Fruit fly (Drosophila melanogaster) whole organism, embryonic: ENCODE measurements around the gene Art3.

Experiments used
- ATbp ChIP-seq: fragments of 200-800 bp; sonication (Bioruptor generic); optimal IDR thresholded peaks from 2 replicates; lab custom pipeline; 2017; ENCODE audit warnings: missing biosample characterization, mild to moderate bottlenecking, missing genetic modification characterization, missing genetic modification reagents
- BEAF-32 ChIP-seq: fragments of 200-800 bp; sonication (Bioruptor generic); optimal IDR thresholded peaks from 3 replicates; lab custom pipeline; 2017; ENCODE audit warnings: missing biosample characterization, missing genetic modification characterization, mild to moderate bottlenecking, moderate library complexity, missing genetic modification reagents
- CG11723 ChIP-seq: fragments of 200-800 bp; sonication (Bioruptor generic); optimal IDR thresholded peaks from 2 replicates; lab custom pipeline; 2017; ENCODE audit warnings: missing biosample characterization, mild to moderate bottlenecking, missing genetic modification characterization
- CG13296 ChIP-seq: fragments of 200-800 bp; sonication (Bioruptor generic); optimal IDR thresholded peaks from 3 replicates; lab custom pipeline; 2018; ENCODE audit warnings: missing biosample characterization, mild to moderate bottlenecking, missing genetic modification characterization
- CG13775 ChIP-seq: fragments of 200-800 bp; sonication (Bioruptor generic); optimal IDR thresholded peaks from 3 replicates; lab custom pipeline; 2017; ENCODE audit warnings: missing biosample characterization, mild to moderate bottlenecking, missing genetic modification characterization
- CG14860 ChIP-seq: fragments of 200-800 bp; sonication (Bioruptor generic); IDR thresholded peaks from 3 replicates; pipeline ENCODE4 v1.3.6; 2022; ENCODE audit warnings: missing biosample characterization, missing genetic modification characterization; ENCODE audit not compliant: partially characterized antibody
- CG16813 ChIP-seq: fragments of 200-800 bp; sonication (Bioruptor generic); IDR thresholded peaks from 3 replicates; pipeline ENCODE4 v1.3.6; 2022; ENCODE audit warnings: missing biosample characterization, missing genetic modification characterization; ENCODE audit not compliant: partially characterized antibody
- CG17361 ChIP-seq: fragments of 200-800 bp; sonication (Bioruptor generic); IDR thresholded peaks from 3 replicates; pipeline ENCODE4 v1.3.6; 2022; ENCODE audit warnings: missing biosample characterization, missing genetic modification characterization
- CG17568 ChIP-seq: fragments of 200-800 bp; sonication (Bioruptor generic); optimal IDR thresholded peaks from 2 replicates; lab custom pipeline; 2018; ENCODE audit warnings: missing biosample characterization, mild to moderate bottlenecking, missing genetic modification characterization, moderate library complexity
- CG18476 ChIP-seq: fragments of 200-800 bp; sonication (Bioruptor generic); optimal IDR thresholded peaks from 2 replicates; lab custom pipeline; 2016; ENCODE audit warnings: missing biosample characterization, mild to moderate bottlenecking, missing genetic modification characterization
- CG18619 ChIP-seq: fragments of 200-800 bp; sonication (Bioruptor generic); optimal IDR thresholded peaks from 3 replicates; lab custom pipeline; 2017; ENCODE audit warnings: missing biosample characterization, mild to moderate bottlenecking, missing genetic modification characterization
- CG34224 ChIP-seq: fragments of 200-800 bp; sonication (Bioruptor generic); IDR thresholded peaks from 3 replicates; pipeline ENCODE4 v1.3.6; 2022; ENCODE audit warnings: missing biosample characterization, missing genetic modification characterization; ENCODE audit not compliant: partially characterized antibody
- CG34422 ChIP-seq: fragments of 200-800 bp; sonication (Bioruptor generic); IDR thresholded peaks from 3 replicates; pipeline ENCODE4 v1.3.6; 2022; ENCODE audit warnings: missing biosample characterization, missing genetic modification characterization
- CG4617 ChIP-seq: fragments of 200-800 bp; sonication (Bioruptor generic); optimal IDR thresholded peaks from 3 replicates; lab custom pipeline; 2016; ENCODE audit warnings: missing biosample characterization, missing genetic modification characterization, borderline replicate concordance
- CG7928 ChIP-seq: fragments of 200-800 bp; sonication (Bioruptor generic); optimal IDR thresholded peaks from 2 replicates; lab custom pipeline; 2017; ENCODE audit warnings: missing biosample characterization, mild to moderate bottlenecking, missing genetic modification characterization
- CG7963 ChIP-seq: fragments of 200-800 bp; sonication (Bioruptor generic); IDR thresholded peaks from 3 replicates; pipeline ENCODE4 v1.3.6; 2022; ENCODE audit warnings: missing biosample characterization, missing genetic modification characterization; ENCODE audit not compliant: partially characterized antibody
- CG8290 ChIP-seq, 3 experiments: fragments of 200-800 bp; sonication (Bioruptor generic); optimal IDR thresholded peaks; 2 replicates each; lab custom pipeline; 2016 to 2019; ENCODE audit warnings: missing biosample characterization in 3 of 3, missing genetic modification characterization in 3 of 3, mild to moderate bottlenecking in 2 of 3, moderate library complexity in 1 of 3
- CG9727 ChIP-seq: fragments of 200-800 bp; sonication (Bioruptor generic); optimal IDR thresholded peaks from 3 replicates; lab custom pipeline; 2017; ENCODE audit warnings: missing biosample characterization, mild to moderate bottlenecking, missing genetic modification characterization
- CG9797 ChIP-seq: fragments of 200-800 bp; sonication (Bioruptor generic); optimal IDR thresholded peaks from 3 replicates; lab custom pipeline; 2018; ENCODE audit warnings: missing biosample characterization, mild to moderate bottlenecking, missing genetic modification characterization
- CG9932 ChIP-seq: fragments of 200-800 bp; sonication (Bioruptor generic); IDR thresholded peaks from 2 replicates; pipeline ENCODE4 v1.3.6; 2022; ENCODE audit warnings: missing biosample characterization, missing genetic modification characterization
- D19B ChIP-seq: fragments of 200-800 bp; sonication (Bioruptor generic); optimal IDR thresholded peaks from 2 replicates; lab custom pipeline; 2017; ENCODE audit warnings: missing biosample characterization, mild to moderate bottlenecking, missing genetic modification characterization
- Dll ChIP-seq: fragments of 200-800 bp; sonication (Bioruptor generic); IDR thresholded peaks from 4 replicates; pipeline ENCODE4 v1.3.6; 2022; ENCODE audit warnings: missing biosample characterization, missing genetic modification characterization; ENCODE audit not compliant: partially characterized antibody
- Dp ChIP-seq: fragments of 200-800 bp; sonication (Bioruptor generic); optimal IDR thresholded peaks from 2 replicates; lab custom pipeline; 2018; ENCODE audit warnings: missing biosample characterization, mild to moderate bottlenecking, missing genetic modification characterization, moderate library complexity
- Dref ChIP-seq: fragments of 200-800 bp; sonication (Bioruptor generic); IDR thresholded peaks from 2 replicates; pipeline ENCODE4 v1.3.6; 2022; ENCODE audit warnings: missing biosample characterization, missing genetic modification characterization
- Fer2 ChIP-seq: fragments of 200-800 bp; sonication (Bioruptor generic); optimal IDR thresholded peaks from 2 replicates; lab custom pipeline; 2018; ENCODE audit warnings: missing biosample characterization, mild to moderate bottlenecking, missing genetic modification characterization, moderate library complexity
- HmgD ChIP-seq: fragments of 200-800 bp; sonication (Bioruptor generic); optimal IDR thresholded peaks from 3 replicates; lab custom pipeline; 2016; ENCODE audit warnings: missing biosample characterization, missing genetic modification characterization
- MBD-R2 ChIP-seq: fragments of 200-800 bp; sonication (Bioruptor generic); IDR thresholded peaks from 2 replicates; pipeline ENCODE4 v1.3.6; 2022; ENCODE audit warnings: missing biosample characterization, missing genetic modification characterization
- MESR4 ChIP-seq: fragments of 200-800 bp; sonication (Bioruptor generic); optimal IDR thresholded peaks from 2 replicates; lab custom pipeline; 2018; ENCODE audit warnings: missing biosample characterization, mild to moderate bottlenecking, missing genetic modification characterization, moderate library complexity
- NFAT ChIP-seq: fragments of 200-800 bp; sonication (Bioruptor generic); IDR thresholded peaks from 2 replicates; pipeline ENCODE4 v1.3.6; 2022; ENCODE audit warnings: missing biosample characterization, missing genetic modification characterization
- Nf-YA ChIP-seq: fragments of 200-800 bp; sonication (Bioruptor generic); IDR thresholded peaks from 2 replicates; pipeline ENCODE4 v1.3.6; 2022; ENCODE audit warnings: missing biosample characterization, missing genetic modification characterization
- Opbp ChIP-seq: fragments of 200-800 bp; sonication (Bioruptor generic); IDR thresholded peaks from 3 replicates; pipeline ENCODE4 v1.3.6; 2022; ENCODE audit warnings: missing biosample characterization, missing genetic modification characterization; ENCODE audit not compliant: partially characterized antibody
- PHDP ChIP-seq: fragments of 200-800 bp; sonication (Bioruptor generic); optimal IDR thresholded peaks from 3 replicates; lab custom pipeline; 2018; ENCODE audit warnings: missing biosample characterization, mild to moderate bottlenecking, missing genetic modification characterization, moderate library complexity
- Rfx ChIP-seq: fragments of 200-800 bp; sonication (Bioruptor generic); IDR thresholded peaks from 2 replicates; pipeline ENCODE4 v1.3.6; 2022; ENCODE audit warnings: missing biosample characterization, missing genetic modification characterization
- amos ChIP-seq: fragments of 200-800 bp; sonication (Bioruptor generic); IDR thresholded peaks from 2 replicates; pipeline ENCODE4 v1.3.6; 2022; ENCODE audit warnings: missing biosample characterization, missing genetic modification characterization; ENCODE audit not compliant: partially characterized antibody
- cad ChIP-seq: fragments of >200 bp; optimal IDR thresholded peaks from 2 replicates; lab custom pipeline; 2017; ENCODE audit warnings: missing biosample characterization, missing genetic modification characterization
- ci ChIP-seq: fragments of 200-800 bp; sonication (Bioruptor generic); IDR thresholded peaks from 3 replicates; pipeline ENCODE4 v1.3.6; 2022; ENCODE audit warnings: missing biosample characterization, missing genetic modification characterization
- corto ChIP-seq: fragments of 200-800 bp; sonication (Bioruptor generic); optimal IDR thresholded peaks from 2 replicates; lab custom pipeline; 2016; ENCODE audit warnings: missing biosample characterization, mild to moderate bottlenecking, missing genetic modification characterization, moderate library complexity
- crp ChIP-seq, 2 experiments: fragments of 200-800 bp; sonication (Bioruptor generic); optimal IDR thresholded peaks; 2 replicates in 1 of 2; 3 replicates in 1 of 2; lab custom pipeline; 2017; ENCODE audit warnings: missing biosample characterization in 2 of 2, missing genetic modification characterization in 2 of 2, mild to moderate bottlenecking in 1 of 2, moderate library complexity in 1 of 2
- disco-r ChIP-seq: fragments of 200-800 bp; sonication (Bioruptor generic); optimal IDR thresholded peaks from 2 replicates; lab custom pipeline; 2016; ENCODE audit warnings: missing biosample characterization, missing genetic modification characterization
- ken ChIP-seq: fragments of 200-800 bp; sonication (Bioruptor generic); IDR thresholded peaks from 3 replicates; pipeline ENCODE4 v1.3.6; 2022; ENCODE audit warnings: missing biosample characterization, missing genetic modification characterization
- row ChIP-seq: fragments of 200-800 bp; sonication (Bioruptor generic); IDR thresholded peaks from 3 replicates; pipeline ENCODE4 v1.3.6; 2022; ENCODE audit warnings: missing biosample characterization, missing genetic modification characterization
- sna ChIP-seq: fragments of 200-800 bp; sonication (Bioruptor generic); IDR thresholded peaks from 2 replicates; pipeline ENCODE4 v1.3.6; 2022; ENCODE audit warnings: missing biosample characterization, missing genetic modification characterization; ENCODE audit not compliant: partially characterized antibody
- unc-4 ChIP-seq: fragments of 200-800 bp; sonication (Bioruptor generic); IDR thresholded peaks from 2 replicates; pipeline ENCODE4 v1.3.6; 2022; ENCODE audit warnings: missing biosample characterization, missing genetic modification characterization; ENCODE audit not compliant: partially characterized antibody
- vnd ChIP-seq: fragments of 200-800 bp; sonication (Bioruptor generic); IDR thresholded peaks from 3 replicates; pipeline ENCODE4 v1.3.6; 2022; ENCODE audit warnings: missing biosample characterization, missing genetic modification characterization; ENCODE audit not compliant: partially characterized antibody
- vvl ChIP-seq: fragments of 200-800 bp; sonication (Bioruptor generic); IDR thresholded peaks from 2 replicates; pipeline ENCODE4 v1.3.6; 2022; ENCODE audit warnings: missing biosample characterization, missing genetic modification characterization

Gene Art3

DNA sequence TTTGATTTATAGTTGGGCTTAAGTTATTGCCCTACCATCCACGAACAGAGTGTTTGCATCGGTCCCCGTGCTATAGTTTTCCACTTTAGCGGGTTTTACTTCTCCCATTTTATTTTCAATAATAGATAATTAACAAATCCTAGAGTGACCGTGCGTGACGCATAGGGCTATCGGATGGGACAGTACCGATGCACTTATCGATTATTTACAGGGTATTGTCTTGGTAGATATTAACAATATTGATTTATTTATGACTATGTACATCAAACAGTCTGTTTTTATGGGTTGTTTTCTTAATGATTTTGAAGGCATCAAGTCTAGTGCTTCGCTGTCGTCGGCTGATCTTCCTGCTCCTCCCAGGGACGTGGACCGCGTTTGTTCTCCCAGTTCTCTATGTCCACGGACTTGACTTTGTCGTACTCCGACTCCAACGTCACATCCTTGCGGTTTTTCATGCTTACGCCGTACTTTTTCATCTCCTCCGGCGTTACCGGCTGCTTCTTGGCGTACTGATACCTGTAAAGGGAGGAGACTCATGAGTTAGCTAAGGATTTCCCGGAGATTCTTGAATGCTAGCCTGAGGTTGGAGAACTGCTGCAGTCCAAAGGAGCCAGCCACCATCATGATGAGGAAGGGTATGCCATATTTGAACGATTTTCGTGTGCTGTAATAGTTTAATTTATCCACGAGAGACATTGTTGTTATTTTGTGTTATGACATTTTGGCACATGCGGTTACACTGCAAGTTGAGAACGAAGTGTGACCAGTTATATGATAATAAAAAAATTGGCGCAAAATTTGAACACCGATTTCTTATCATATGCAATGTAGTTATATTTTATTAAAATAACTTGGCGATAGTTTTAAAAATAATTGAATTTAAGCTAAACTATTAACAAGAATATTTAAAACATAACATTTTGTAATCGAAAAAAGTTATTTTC lies 49.0 kb upstream of the Art3 start, which contains the start of the genes MRG15 and Tm1 (continued):
- TF ChIP-seq NFAT (no peak), row (GFP tag; lab: Robert Waterston, UW) (peak; percentile 39; the same call in 2 of the 3 replicates), CG9797 (GFP tag; lab: Kevin White, UChicago) (peak; percentile 82), CG13775 (peak; percentile 23), CG16813 (peak; percentile 65), ATbp (no peak), CG17361 (GFP tag; lab: Robert Waterston, UW) (0 out of 3 replicates have a peak, but pooled peaks have one; percentile 10), HmgD (GFP tag; lab: Kevin White, UChicago) (no peak), Dref (peak; percentile 77), CG18619 (GFP tag; lab: Kevin White, UChicago) (no peak), crp (GFP tag; optimal IDR thresholded peaks at IDR 0.05; lab: Kevin White, UChicago) (no peak), vnd (peak; percentile 57; the same call in 1 of the 3 replicates), CG17568 (GFP tag; lab: Kevin White, UChicago) (no peak), MBD-R2 (GFP tag; lab: Robert Waterston, UW) (peak; percentile 79), CG9727 (GFP tag; lab: Kevin White, UChicago) (peak; percentile 12), BEAF-32 (GFP tag; lab: Kevin White, UChicago) (peak; percentile 78), CG7963 (GFP tag; lab: Robert Waterston, UW) (peak; percentile 48; the same call in 2 of the 3 replicates), CG9932 (GFP tag; lab: Robert Waterston, UW) (peak; percentile 33; the same call in 1 of the 2 replicates), amos (GFP tag; lab: Robert Waterston, UW) (peak; percentile 74; the same call in 1 of the 2 replicates), Rfx (GFP tag; lab: Robert Waterston, UW) (0 out of 2 replicates have a peak, but pooled peaks have one; percentile 38), D19B (GFP tag; lab: Kevin White, UChicago) (peak; percentile 99), Nf-YA (GFP tag; lab: Robert Waterston, UW) (no peak), CG11723 (GFP tag; lab: Kevin White, UChicago) (no peak), CG7928 (GFP tag; lab: Kevin White, UChicago) (no peak), PHDP (no peak), Dll (peak; percentile 71), disco-r (GFP tag; lab: Kevin White, UChicago) (no peak), vvl (peak; percentile 27; the same call in 1 of the 2 replicates), MESR4 (GFP tag; lab: Kevin White, UChicago) (peak; percentile 49), cad (GFP tag; lab: Kevin White, UChicago) (peak; percentile 55), CG4617 (peak; percentile 51), Dp (GFP tag; lab: Kevin White, UChicago) (peak; percentile 88), CG14860 (GFP tag; lab: Robert Waterston, UW) (peak; percentile 53; the same call in 2 of the 3 replicates), Fer2 (no peak), CG34422 (GFP tag; lab: Robert Waterston, UW) (peak; percentile 29; the same call in 1 of the 3 replicates), CG34224 (peak; percentile 54), ken (GFP tag; lab: Robert Waterston, UW) (no peak), sna (GFP tag; lab: Robert Waterston, UW) (peak; percentile 37), CG18476 (no peak), corto (GFP tag; lab: Kevin White, UChicago) (no peak), Opbp (GFP tag; lab: Robert Waterston, UW) (peak; percentile 72; the same call in 2 of the 3 replicates), CG13296 (GFP tag; lab: Kevin White, UChicago) (no peak), CG8290 (GFP tag; optimal IDR thresholded peaks at IDR 0.05; lab: Kevin White, UChicago) (no peak), CG8290 (tag; optimal IDR thresholded peaks at IDR 0.05; lab: Kevin White, UChicago) (peak in 1 of 2 experiments; percentile 30), ci (GFP tag; lab: Robert Waterston, UW) (0 out of 3 replicates have a peak, but pooled peaks have one; percentile 36), unc-4 (GFP tag; lab: Robert Waterston, UW) (peak; percentile 70)
